Worm (Caenorhabditis elegans) whole organism, L4/young adult: ENCODE results near the gene hlh-8.
A peak's percentile ranks its signal among the peaks of the same experiment; 100 is the strongest.

Source experiments
- W03F9.2 ChIP-seq: fragments of 150-350 bp; optimal IDR thresholded peaks from 2 replicates; lab custom pipeline; 2014; ENCODE audit warnings: missing biosample characterization, missing genetic modification characterization
- dao-5 ChIP-seq: sonication (generic microtip); optimal IDR thresholded peaks from 2 replicates; lab custom pipeline; 2016; ENCODE audit warnings: missing genotype, missing genetic modification characterization, moderate library complexity, missing compliant biosample characterization
- him-1 ChIP-seq: sonication (generic microtip); optimal IDR thresholded peaks from 2 replicates; lab custom pipeline; 2016; ENCODE audit warnings: missing genotype, missing genetic modification reagents, missing genetic modification characterization, missing compliant biosample characterization

The hlh-8 gene

ce11 chrX:8116157-8116556 is at the start of gene hlh-8:
hlh-8 (plus strand) TSS chrX:8116457.
- TF ChIP-seq dao-5 (tag; lab: Kevin White, UChicago) = no peak
- no peak for TF ChIP-seq him-1
- no peak for TF ChIP-seq W03F9.2

- TF ChIP-seq dao-5 (tag; lab: Kevin White, UChicago) = no peak
- no peak for TF ChIP-seq him-1
- no peak for TF ChIP-seq W03F9.2
Measured at ce11 chrX:8067268-8067667, 49.0 kb upstream of the hlh-8 start, which contains the start of gene C18A11.2. C18A11.2 (plus strand) TSS chrX:8067568.

- TF ChIP-seq dao-5 (tag; lab: Kevin White, UChicago) = no peak
- TF ChIP-seq W03F9.2 = peak; percentile 53
- no peak for TF ChIP-seq him-1
Measured at ce11 chrX:8069293-8069692, 47.0 kb upstream of the hlh-8 start, which contains the start of gene C18A11.1. C18A11.1 (plus strand) TSS chrX:8069328.

ce11 chrX:8074527-8074926 is 41.7 kb upstream of the hlh-8 start:
- TF ChIP-seq W03F9.2 = no peak
- TF ChIP-seq dao-5 (tag; lab: Kevin White, UChicago) = no peak
- no peak for TF ChIP-seq him-1

ce11 chrX:8077748-8078147 is 38.5 kb upstream of the hlh-8 start, which contains the start of gene C46F2.1:
C46F2.1 (plus strand) TSS chrX:8078048.
- no peak for TF ChIP-seq him-1
- no peak for TF ChIP-seq dao-5 (tag; lab: Kevin White, UChicago)
- TF ChIP-seq W03F9.2 = no peak

ce11 chrX:8078374-8078773 is 37.9 kb upstream of the hlh-8 start:
- TF ChIP-seq W03F9.2 = no peak
- no peak for TF ChIP-seq dao-5 (tag; lab: Kevin White, UChicago)
- no peak for TF ChIP-seq him-1

- TF ChIP-seq dao-5 (tag; lab: Kevin White, UChicago) = no peak
- TF ChIP-seq W03F9.2 = no peak
- TF ChIP-seq him-1 = no peak
Measured at ce11 chrX:8078899-8079298, 37.4 kb upstream of the hlh-8 start.

- TF ChIP-seq him-1 (no peak), dao-5 (tag; lab: Kevin White, UChicago) (no peak)
Measured at ce11 chrX:8082703-8083102, 33.6 kb upstream of the hlh-8 start.

- TF ChIP-seq W03F9.2 (no peak), him-1 (no peak), dao-5 (tag; lab: Kevin White, UChicago) (no peak)
Measured at ce11 chrX:8083330-8083729, 32.9 kb upstream of the hlh-8 start.

ce11 chrX:8083919-8084318 is 32.3 kb upstream of the hlh-8 start, which contains the start of gene K07E3.4:
K07E3.4 (minus strand) TSS chrX:8084018.
- no peak for TF ChIP-seq dao-5 (tag; lab: Kevin White, UChicago)
- TF ChIP-seq him-1 = no peak
- TF ChIP-seq W03F9.2 = no peak

- TF ChIP-seq dao-5 (tag; lab: Kevin White, UChicago) (no peak), him-1 (no peak), W03F9.2 (no peak)
Measured at ce11 chrX:8084669-8085068, 31.6 kb upstream of the hlh-8 start.

- TF ChIP-seq him-1 = no peak
- no peak for TF ChIP-seq dao-5 (tag; lab: Kevin White, UChicago)
- no peak for TF ChIP-seq W03F9.2
Measured at ce11 chrX:8086450-8086724, 29.9 kb upstream of the hlh-8 start, which contains the start of gene dao-3. dao-3 (minus strand) TSS chrX:8086550.

ce11 chrX:8086725-8087641 is 29.3 kb upstream of the hlh-8 start:
- no peak for TF ChIP-seq dao-5 (tag; lab: Kevin White, UChicago)
- TF ChIP-seq him-1 = no peak
- TF ChIP-seq W03F9.2 = no peak

ce11 chrX:8088474-8088873 is 27.8 kb upstream of the hlh-8 start, which contains the start of gene vem-1:
vem-1 (minus strand) TSS chrX:8088574.
- TF ChIP-seq W03F9.2 = no peak
- no peak for TF ChIP-seq him-1
- no peak for TF ChIP-seq dao-5 (tag; lab: Kevin White, UChicago)

- TF ChIP-seq him-1 (no peak), W03F9.2 (no peak), dao-5 (tag; lab: Kevin White, UChicago) (no peak)
Measured at ce11 chrX:8089266-8089909, 26.9 kb upstream of the hlh-8 start.
